Worm (Caenorhabditis elegans): Measurements from ENCODE around the gene R02F2.5.

R02F2.5 gene

DNA sequence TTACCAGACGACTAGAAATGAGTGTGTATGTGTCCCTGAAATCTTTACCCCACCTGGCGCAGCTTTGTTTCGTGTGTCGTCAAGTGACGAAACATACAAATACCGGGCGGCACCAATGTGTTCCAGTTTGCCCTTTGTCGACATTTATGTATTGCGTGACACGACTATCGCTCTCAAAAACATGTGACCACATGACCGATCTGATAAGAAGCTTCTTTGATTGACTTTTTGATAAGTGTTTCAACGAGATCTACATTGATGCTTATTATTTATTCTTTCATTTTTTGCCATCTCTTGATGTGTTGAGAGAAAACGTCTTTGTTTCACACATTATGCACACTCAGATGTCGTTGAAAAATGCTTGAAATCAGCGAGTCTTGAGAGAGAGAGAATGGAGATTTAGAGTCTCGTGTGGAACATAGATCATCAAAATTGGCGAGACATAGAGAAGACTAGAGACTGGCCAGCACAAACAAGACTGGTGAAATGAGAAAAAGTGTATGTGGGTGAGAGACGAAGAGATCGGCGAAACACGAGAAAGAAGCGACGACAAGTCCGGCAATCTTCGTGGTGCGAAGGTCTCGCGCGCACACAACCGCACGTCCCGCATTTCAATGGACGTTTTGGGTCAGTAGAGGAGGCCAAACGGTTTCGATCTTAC, 23.9 kb downstream of the R02F2.5 start (continued):
- peak; percentile 46 for TF ChIP-seq cebp-1 (GFP tag; IDR thresholded peaks at IDR 0.05)
- TF ChIP-seq cebp-1 (tag; optimal IDR thresholded peaks at IDR 0.05), result peak; percentile 70

DNA sequence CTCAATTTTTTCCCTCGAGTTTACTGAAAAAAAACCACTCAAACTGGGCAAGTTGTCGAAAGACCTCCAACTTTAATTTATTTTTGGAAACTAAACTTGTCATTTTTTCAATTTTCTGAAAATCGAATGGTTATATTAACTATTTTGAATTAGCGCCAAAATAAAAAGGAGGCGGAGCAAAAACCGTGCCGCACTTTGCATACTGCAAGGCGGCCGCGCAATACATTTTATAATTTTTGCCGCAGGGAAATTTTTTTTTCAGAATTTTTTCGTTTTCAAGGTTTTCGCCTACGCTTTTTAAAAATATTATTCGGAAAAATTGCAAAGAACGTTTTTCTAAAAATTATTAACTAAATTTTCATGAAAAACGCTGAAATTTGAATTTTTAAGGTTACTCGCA, 24.6 kb downstream of the R02F2.5 start:
- TF ChIP-seq cebp-2 (GFP tag; IDR thresholded peaks at IDR 0.05) (no peak), let-526 (GFP tag; IDR thresholded peaks at IDR 0.05) (no peak), dpl-1 (GFP tag; optimal IDR thresholded peaks at IDR 0.05) (peak; percentile 64), hlh-26 (GFP tag; conservative IDR thresholded peaks at IDR 0.05) (no peak), F57A8.1 (GFP tag; optimal IDR thresholded peaks at IDR 0.05) (no peak), mes-4 (tag; optimal IDR thresholded peaks at IDR 0.05) (no peak), attf-6 (GFP tag; IDR thresholded peaks at IDR 0.05) (no peak), F33H1.4 (GFP tag; IDR thresholded peaks at IDR 0.05) (peak; percentile 55; the same call in 1 of the 2 replicates), attf-3 (GFP tag; conservative IDR thresholded peaks at IDR 0.05) (peak; percentile 54; the same call in 1 of the 2 replicates), lsl-1 (GFP tag; optimal IDR thresholded peaks at IDR 0.05) (peak; percentile 41), lin-35 (GFP tag; optimal IDR thresholded peaks at IDR 0.05) (peak in 1 of 3 experiments; percentile 36), madf-6 (GFP tag; IDR thresholded peaks at IDR 0.05) (peak; percentile 69; the same call in 1 of the 2 replicates), lin-54 (GFP tag; optimal IDR thresholded peaks at IDR 0.05) (peak; percentile 82), snpc-1.3 (tag; optimal IDR thresholded peaks at IDR 0.05; ENCODE audit: insufficient read depth) (peak; percentile 35), him-1 (tag; optimal IDR thresholded peaks at IDR 0.05) (peak; percentile 56), ceh-100 (GFP tag; IDR thresholded peaks at IDR 0.05) (peak; percentile 19; the same call in 1 of the 2 replicates), madf-3 (GFP tag; IDR thresholded peaks at IDR 0.05) (no peak), Y79H2A.3 (GFP tag; conservative IDR thresholded peaks at IDR 0.05) (0 out of 2 replicates have a peak, but pooled peaks have one; percentile 10), hmg-1.2 (GFP tag; IDR thresholded peaks at IDR 0.05) (0 out of 2 replicates have a peak, but pooled peaks have one; percentile 5), B0035.1 (tag; optimal IDR thresholded peaks at IDR 0.05) (no peak), xnd-1 (tag; optimal IDR thresholded peaks at IDR 0.05) (peak; percentile 6), F22D6.2 (tag; optimal IDR thresholded peaks at IDR 0.05) (no peak), ceh-91 (GFP tag; IDR thresholded peaks at IDR 0.05) (peak; percentile 48; the same call in 1 of the 2 replicates), Y53G8AR.9 (GFP tag; conservative IDR thresholded peaks at IDR 0.05) (no peak), efl-1 (GFP tag; optimal IDR thresholded peaks at IDR 0.05) (peak; percentile 72), pbrm-1 (GFP tag; IDR thresholded peaks at IDR 0.05) (0 out of 2 replicates have a peak, but pooled peaks have one; percentile 23), snpc-3.4 (tag; optimal IDR thresholded peaks at IDR 0.05) (peak; percentile 5)

DNA sequence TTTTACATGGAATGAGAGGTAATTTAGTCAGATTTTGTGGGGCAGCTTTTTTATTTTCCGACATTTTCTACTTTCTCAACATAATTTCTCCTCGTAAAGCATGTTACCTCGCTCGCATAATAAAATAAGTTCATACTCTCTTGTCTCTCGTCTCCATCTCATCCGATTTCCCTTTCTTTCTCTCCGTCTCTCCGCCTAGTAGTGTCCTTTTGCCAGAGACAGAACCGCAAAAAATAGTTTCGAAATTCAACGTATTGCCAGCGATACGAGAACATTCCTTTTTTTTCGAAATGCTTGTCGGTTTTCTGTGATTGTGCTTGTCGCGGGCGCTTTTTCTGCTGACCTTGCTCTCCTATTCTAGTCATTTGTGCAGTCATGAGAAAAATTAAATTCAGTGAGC, 25.0 kb downstream of the R02F2.5 start:
- TF ChIP-seq ztf-22 (GFP tag; optimal IDR thresholded peaks at IDR 0.05) (no peak), xnd-1 (tag; optimal IDR thresholded peaks at IDR 0.05) (no peak), lin-40 (tag; optimal IDR thresholded peaks at IDR 0.05) (peak; percentile 23), dpl-1 (GFP tag; optimal IDR thresholded peaks at IDR 0.05) (no peak), nhr-27 (tag; optimal IDR thresholded peaks at IDR 0.05) (no peak), lin-26 (GFP tag; IDR thresholded peaks at IDR 0.05) (no peak), F23B12.7 (tag; optimal IDR thresholded peaks at IDR 0.05; ENCODE audit: insufficient read depth) (peak; percentile 8), zim-3 (tag; optimal IDR thresholded peaks at IDR 0.05) (no peak), B0035.1 (tag; optimal IDR thresholded peaks at IDR 0.05) (no peak), hmg-1.2 (GFP tag; IDR thresholded peaks at IDR 0.05) (peak; percentile 51; the same call in 1 of the 2 replicates), unc-62 (GFP tag; optimal IDR thresholded peaks at IDR 0.05) (peak; percentile 15), C06A6.2 (GFP tag; conservative IDR thresholded peaks at IDR 0.05) (0 out of 2 replicates have a peak, but pooled peaks have one; percentile 12), cebp-1 (GFP tag; IDR thresholded peaks at IDR 0.05) (no peak), cebp-1 (tag; optimal IDR thresholded peaks at IDR 0.05) (peak; percentile 80), nhr-80 (tag; optimal IDR thresholded peaks at IDR 0.05) (peak; percentile 32), F33H1.4 (GFP tag; IDR thresholded peaks at IDR 0.05) (no peak), nhr-179 (tag; optimal IDR thresholded peaks at IDR 0.05) (no peak), tbp1 (GFP tag; optimal IDR thresholded peaks at IDR 0.05) (peak; percentile 12), mel-28 (tag; optimal IDR thresholded peaks at IDR 0.05; ENCODE audit: borderline replicate concordance) (no peak), sptf-2 (GFP tag; optimal IDR thresholded peaks at IDR 0.05) (no peak), Y67H2A.10 (GFP tag; conservative IDR thresholded peaks at IDR 0.05) (no peak), ceh-79 (tag; optimal IDR thresholded peaks at IDR 0.05) (no peak), lsl-1 (GFP tag; optimal IDR thresholded peaks at IDR 0.05) (no peak)

All from whole organism, young adult.